Fruit fly (Drosophila melanogaster): ENCODE data around the gene CG4593.

DNA sequence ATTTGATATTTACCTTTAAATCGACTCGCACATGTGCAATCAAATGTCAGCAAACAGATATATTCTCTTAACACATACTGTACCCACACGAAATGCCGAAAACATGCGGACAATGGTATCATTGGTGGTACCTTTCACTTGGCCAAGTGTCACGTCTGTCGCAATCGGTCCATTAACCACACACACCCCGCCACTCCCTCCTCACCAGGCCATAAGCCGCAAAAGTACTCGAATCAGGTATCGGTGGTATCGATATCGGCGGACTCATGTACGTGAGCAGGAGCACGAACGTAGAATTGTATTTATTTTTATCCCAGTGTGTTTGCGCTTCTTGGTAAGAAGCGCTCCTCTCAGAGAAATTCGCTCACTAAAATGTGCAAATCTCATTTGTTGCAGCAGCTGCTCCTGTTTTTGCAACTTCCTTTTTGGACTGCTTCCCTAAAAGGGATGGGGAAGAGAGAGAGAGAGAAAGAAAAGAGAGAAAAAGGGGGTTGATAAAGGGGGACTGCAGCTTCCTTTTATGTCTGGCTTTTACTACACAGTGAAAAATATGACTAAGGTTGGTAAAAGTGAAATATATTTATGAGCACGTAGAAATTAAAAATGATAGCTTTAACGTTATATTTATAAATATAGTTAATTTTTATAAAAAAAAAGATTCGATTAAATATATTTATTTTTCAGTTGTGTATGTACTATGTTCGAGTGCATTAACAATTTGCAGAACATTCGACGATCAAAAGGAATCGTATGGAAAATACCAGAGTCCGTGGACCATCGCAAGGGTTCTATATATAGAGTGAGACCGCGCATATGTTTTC is 30.0 kb upstream of the CG4593 start:
- TF ChIP-seq usp (GFP tag; optimal IDR thresholded peaks at IDR 0.05) (no peak), CG9705 (GFP tag; optimal IDR thresholded peaks at IDR 0.05) (no peak), pan (optimal IDR thresholded peaks at IDR 0.05) (no peak), Jra (GFP tag; optimal IDR thresholded peaks at IDR 0.05) (no peak), Dfd (GFP tag; optimal IDR thresholded peaks at IDR 0.05) (no peak), br (GFP tag; optimal IDR thresholded peaks at IDR 0.05) (no peak), foxo (GFP tag; optimal IDR thresholded peaks at IDR 0.05) (peak in 1 of 2 experiments; percentile 78), Abd-B (GFP tag; optimal IDR thresholded peaks at IDR 0.05) (no peak), CrebA (GFP tag; optimal IDR thresholded peaks at IDR 0.05; ENCODE audit: borderline replicate concordance) (no peak), dmrt93B (GFP tag; optimal IDR thresholded peaks at IDR 0.05) (peak; percentile 34), dsf (GFP tag; optimal IDR thresholded peaks at IDR 0.05; ENCODE audit: borderline replicate concordance) (no peak), Vsx2 (GFP tag; optimal IDR thresholded peaks at IDR 0.05; ENCODE audit: partially characterized antibody) (peak; percentile 30), Hr83 (GFP tag; optimal IDR thresholded peaks at IDR 0.05; ENCODE audit: poor library complexity, severe bottlenecking) (no peak)

Data from whole organism, wandering third instar larva.